Fruit fly (Drosophila melanogaster) whole organism, embryonic: ENCODE results near the gene CG5934.

ENCODE experiments used
- Adf1 ChIP-seq: fragments of 200-800 bp; sonication (Bioruptor generic); IDR thresholded peaks from 2 replicates; pipeline ENCODE4 v1.3.6; 2022; ENCODE audit warnings: missing biosample characterization, missing genetic modification characterization
- Antp ChIP-seq: fragments of 200-800 bp; sonication (Bioruptor generic); optimal IDR thresholded peaks from 3 replicates; lab custom pipeline; 2016; ENCODE audit warnings: missing biosample characterization, missing genetic modification characterization
- Bdp1 ChIP-seq: fragments of 200-800 bp; sonication (Bioruptor generic); optimal IDR thresholded peaks from 3 replicates; lab custom pipeline; 2016; ENCODE audit warnings: missing biosample characterization, missing genetic modification characterization
- CG11696 ChIP-seq: fragments of 200-800 bp; sonication (Bioruptor generic); IDR thresholded peaks from 2 replicates; pipeline ENCODE4 v1.3.6; 2022; ENCODE audit warnings: missing biosample characterization, missing genetic modification characterization
- CG13624 ChIP-seq: fragments of 200-800 bp; sonication (Bioruptor generic); optimal IDR thresholded peaks from 2 replicates; lab custom pipeline; 2016; ENCODE audit warnings: missing biosample characterization, missing genetic modification characterization
- CG1529 ChIP-seq: fragments of 200-800 bp; sonication (Bioruptor generic); optimal IDR thresholded peaks from 3 replicates; lab custom pipeline; 2018; ENCODE audit warnings: missing biosample characterization, missing genetic modification characterization
- CG15479 ChIP-seq: fragments of 200-800 bp; sonication (Bioruptor generic); optimal IDR thresholded peaks from 3 replicates; lab custom pipeline; 2019; ENCODE audit warnings: missing biosample characterization, mild to moderate bottlenecking, missing genetic modification characterization, moderate library complexity
- CG15514 ChIP-seq: fragments of 200-800 bp; sonication (Bioruptor generic); optimal IDR thresholded peaks from 3 replicates; lab custom pipeline; 2017; ENCODE audit warnings: missing biosample characterization, missing genetic modification characterization, mild to moderate bottlenecking, moderate library complexity, missing genetic modification reagents
- CG15601 ChIP-seq: fragments of 200-800 bp; sonication (Bioruptor generic); optimal IDR thresholded peaks from 3 replicates; lab custom pipeline; 2019; ENCODE audit warnings: missing biosample characterization, mild to moderate bottlenecking, missing genetic modification characterization, moderate library complexity
- CG16779 ChIP-seq: fragments of 200-800 bp; sonication (Bioruptor generic); IDR thresholded peaks from 2 replicates; pipeline ENCODE4 v1.3.6; 2022; ENCODE audit warnings: missing biosample characterization, missing genetic modification characterization
- CG30020 ChIP-seq: fragments of 200-800 bp; optimal IDR thresholded peaks from 2 replicates; lab custom pipeline; 2019; ENCODE audit warnings: missing biosample characterization, mild to moderate bottlenecking, missing genetic modification characterization, moderate library complexity
- CG31441 ChIP-seq: fragments of 200-800 bp; sonication (Bioruptor generic); IDR thresholded peaks from 2 replicates; pipeline ENCODE4 v1.3.6; 2022; ENCODE audit warnings: missing biosample characterization, missing genetic modification characterization
- CG3281 ChIP-seq: fragments of 200-800 bp; sonication (Bioruptor generic); optimal IDR thresholded peaks from 3 replicates; lab custom pipeline; 2017; ENCODE audit warnings: missing biosample characterization, mild to moderate bottlenecking, missing genetic modification characterization
- CG33557 ChIP-seq: fragments of 200-800 bp; sonication (Bioruptor generic); optimal IDR thresholded peaks from 2 replicates; lab custom pipeline; 2019; ENCODE audit warnings: missing biosample characterization, mild to moderate bottlenecking, missing genetic modification characterization, moderate library complexity
- CG4404 ChIP-seq: fragments of 200-800 bp; sonication (Bioruptor generic); IDR thresholded peaks from 2 replicates; pipeline ENCODE4 v1.3.6; 2022; ENCODE audit warnings: missing biosample characterization, missing genetic modification characterization
- CG6813 ChIP-seq: fragments of 200-800 bp; sonication (Bioruptor generic); optimal IDR thresholded peaks from 2 replicates; lab custom pipeline; 2017; ENCODE audit warnings: missing biosample characterization, missing genetic modification characterization, mild to moderate bottlenecking, moderate library complexity, missing genetic modification reagents
- CG6854 ChIP-seq: fragments of 200-800 bp; sonication (Bioruptor generic); optimal IDR thresholded peaks from 3 replicates; lab custom pipeline; 2017; ENCODE audit warnings: missing biosample characterization, mild to moderate bottlenecking, missing genetic modification characterization
- CG7928 ChIP-seq: fragments of 200-800 bp; sonication (Bioruptor generic); optimal IDR thresholded peaks from 2 replicates; lab custom pipeline; 2017; ENCODE audit warnings: missing biosample characterization, mild to moderate bottlenecking, missing genetic modification characterization
- CG8089 ChIP-seq: fragments of 200-800 bp; sonication (Bioruptor generic); optimal IDR thresholded peaks from 3 replicates; lab custom pipeline; 2016; ENCODE audit warnings: missing biosample characterization, missing genetic modification characterization
- CG9876 ChIP-seq: fragments of 200-800 bp; sonication (Bioruptor generic); optimal IDR thresholded peaks from 2 replicates; lab custom pipeline; 2016; ENCODE audit warnings: missing biosample characterization, missing genetic modification characterization
- Deaf1 ChIP-seq: fragments of 200-800 bp; optimal IDR thresholded peaks from 3 replicates; lab custom pipeline; 2019; ENCODE audit warnings: missing biosample characterization, mild to moderate bottlenecking, missing genetic modification characterization, moderate library complexity
- Dip3 ChIP-seq: fragments of 200-800 bp; sonication (Bioruptor generic); optimal IDR thresholded peaks from 3 replicates; lab custom pipeline; 2016; ENCODE audit warnings: missing biosample characterization, missing genetic modification characterization
- Elba2 ChIP-seq: fragments of 200-800 bp; sonication (Bioruptor generic); optimal IDR thresholded peaks from 3 replicates; lab custom pipeline; 2016; ENCODE audit warnings: missing biosample characterization, missing genetic modification characterization
- Ets97D ChIP-seq: fragments of 200-800 bp; sonication (Bioruptor generic); optimal IDR thresholded peaks from 3 replicates; lab custom pipeline; 2016; ENCODE audit warnings: missing biosample characterization, missing genetic modification characterization
- GATAe ChIP-seq: fragments of 200-800 bp; sonication (Bioruptor generic); conservative IDR thresholded peaks from 2 replicates; pipeline ENCODE4 v1.3.6; 2022; ENCODE audit warnings: missing biosample characterization, missing genetic modification characterization
- H15 ChIP-seq: fragments of 200-800 bp; sonication (Bioruptor generic); IDR thresholded peaks from 3 replicates; pipeline ENCODE4 v1.3.6; 2022; ENCODE audit warnings: missing biosample characterization, missing genetic modification characterization
- Hand ChIP-seq: fragments of 200-800 bp; sonication (Bioruptor generic); optimal IDR thresholded peaks from 2 replicates; lab custom pipeline; 2017; ENCODE audit warnings: mild to moderate bottlenecking, missing biosample characterization, missing genetic modification reagents, missing genetic modification characterization
- MBD-R2 ChIP-seq: fragments of 200-800 bp; sonication (Bioruptor generic); IDR thresholded peaks from 2 replicates; pipeline ENCODE4 v1.3.6; 2022; ENCODE audit warnings: missing biosample characterization, missing genetic modification characterization
- Mad ChIP-seq: fragments of 200-800 bp; sonication (Bioruptor generic); optimal IDR thresholded peaks from 2 replicates; lab custom pipeline; 2016; ENCODE audit warnings: missing biosample characterization, missing genetic modification characterization
- PHDP ChIP-seq: fragments of 200-800 bp; sonication (Bioruptor generic); optimal IDR thresholded peaks from 3 replicates; lab custom pipeline; 2018; ENCODE audit warnings: missing biosample characterization, mild to moderate bottlenecking, missing genetic modification characterization, moderate library complexity
- Scr ChIP-seq: fragments of 200-800 bp; sonication (Bioruptor generic); IDR thresholded peaks from 2 replicates; pipeline ENCODE4 v1.3.6; 2022; ENCODE audit warnings: missing biosample characterization, missing genetic modification characterization; ENCODE audit not compliant: partially characterized antibody
- TFAM ChIP-seq: fragments of 200-800 bp; sonication (Bioruptor generic); optimal IDR thresholded peaks from 2 replicates; lab custom pipeline; 2017; ENCODE audit warnings: missing biosample characterization, missing genetic modification characterization, inconsistent platforms
- Taf1 ChIP-seq: fragments of 200-800 bp; sonication (Bioruptor generic); IDR thresholded peaks from 2 replicates; pipeline ENCODE4 v1.3.6; 2022; ENCODE audit warnings: missing biosample characterization, missing genetic modification characterization
- corto ChIP-seq: fragments of 200-800 bp; sonication (Bioruptor generic); optimal IDR thresholded peaks from 2 replicates; lab custom pipeline; 2016; ENCODE audit warnings: missing biosample characterization, mild to moderate bottlenecking, missing genetic modification characterization, moderate library complexity
- da ChIP-seq: fragments of 200-800 bp; sonication (Bioruptor generic); optimal IDR thresholded peaks from 2 replicates; lab custom pipeline; 2016; ENCODE audit warnings: missing biosample characterization, missing genetic modification characterization
- en ChIP-seq: fragments of 200-800 bp; sonication (Bioruptor generic); optimal IDR thresholded peaks from 2 replicates; lab custom pipeline; 2016; ENCODE audit warnings: missing biosample characterization, missing genetic modification characterization
- fru ChIP-seq: fragments of >200 bp; optimal IDR thresholded peaks from 2 replicates; lab custom pipeline; 2017
- hbn ChIP-seq: fragments of 200-800 bp; sonication (Bioruptor generic); IDR thresholded peaks from 2 replicates; pipeline ENCODE4 v1.3.6; 2022; ENCODE audit warnings: missing biosample characterization, missing genetic modification characterization; ENCODE audit not compliant: partially characterized antibody
- her ChIP-seq: fragments of 200-800 bp; sonication (Bioruptor generic); optimal IDR thresholded peaks from 2 replicates; lab custom pipeline; 2016; ENCODE audit warnings: missing biosample characterization, missing genetic modification characterization
- klu ChIP-seq: fragments of 200-800 bp; sonication (Bioruptor generic); IDR thresholded peaks from 2 replicates; pipeline ENCODE4 v1.3.6; 2022; ENCODE audit warnings: missing biosample characterization, missing genetic modification characterization
- luna ChIP-seq: fragments of 200-800 bp; sonication (Bioruptor generic); optimal IDR thresholded peaks from 2 replicates; lab custom pipeline; 2016; ENCODE audit warnings: missing biosample characterization, missing genetic modification characterization
- mirr ChIP-seq: fragments of 200-800 bp; sonication (Bioruptor generic); optimal IDR thresholded peaks from 3 replicates; lab custom pipeline; 2018; ENCODE audit warnings: missing biosample characterization, mild to moderate bottlenecking, missing genetic modification characterization
- phol ChIP-seq: fragments of 200-800 bp; sonication (Bioruptor generic); optimal IDR thresholded peaks from 3 replicates; lab custom pipeline; 2018; ENCODE audit warnings: missing biosample characterization, mild to moderate bottlenecking, missing genetic modification characterization, moderate library complexity
- row ChIP-seq: fragments of 200-800 bp; sonication (Bioruptor generic); IDR thresholded peaks from 3 replicates; pipeline ENCODE4 v1.3.6; 2022; ENCODE audit warnings: missing biosample characterization, missing genetic modification characterization
- sens ChIP-seq: fragments of 200-800 bp; sonication (Bioruptor generic); peaks from one replicate; lab custom pipeline; 2016; ENCODE audit warnings: missing biosample characterization, missing genetic modification characterization
- sens-2 ChIP-seq: fragments of 200-800 bp; sonication (Bioruptor generic); IDR thresholded peaks from 2 replicates; pipeline ENCODE4 v1.3.6; 2022; ENCODE audit warnings: missing biosample characterization, missing genetic modification characterization
- so ChIP-seq: fragments of 200-800 bp; sonication (Bioruptor generic); IDR thresholded peaks from 3 replicates; pipeline ENCODE4 v1.3.6; 2022; ENCODE audit warnings: missing biosample characterization, missing genetic modification characterization
- sug ChIP-seq: fragments of 200-800 bp; optimal IDR thresholded peaks from 2 replicates; lab custom pipeline; 2019; ENCODE audit warnings: missing biosample characterization, mild to moderate bottlenecking, missing genetic modification characterization, moderate library complexity
- unpg ChIP-seq: fragments of 200-800 bp; sonication (Bioruptor generic); optimal IDR thresholded peaks from 3 replicates; lab custom pipeline; 2018; ENCODE audit warnings: missing biosample characterization, mild to moderate bottlenecking, missing genetic modification characterization, moderate library complexity
- vvl ChIP-seq: fragments of 200-800 bp; sonication (Bioruptor generic); IDR thresholded peaks from 2 replicates; pipeline ENCODE4 v1.3.6; 2022; ENCODE audit warnings: missing biosample characterization, missing genetic modification characterization
- zf30C ChIP-seq: fragments of 200-800 bp; sonication (Bioruptor generic); optimal IDR thresholded peaks from 3 replicates; lab custom pipeline; 2018; ENCODE audit warnings: missing biosample characterization, mild to moderate bottlenecking, missing genetic modification characterization
- zfh1 ChIP-seq: fragments of 200-800 bp; sonication (Bioruptor generic); IDR thresholded peaks from 3 replicates; pipeline ENCODE4 v1.3.6; 2022; ENCODE audit warnings: missing biosample characterization, missing genetic modification characterization

Gene CG5934

dm6 chr3R:27282286-27282685 lies 8.8 kb downstream of the CG5934 start, which contains the start of gene mrt (continued):
- TF ChIP-seq PHDP (tag; lab: Kevin White, UChicago) (peak; percentile 54), CG4404 (no peak), Antp (peak; percentile 69), CG16779 (GFP tag; lab: Robert Waterston, UW) (no peak), TFAM (GFP tag; lab: Kevin White, UChicago) (no peak), corto (GFP tag; lab: Kevin White, UChicago) (no peak), Scr (GFP tag; lab: Robert Waterston, UW) (no peak), luna (GFP tag; lab: Kevin White, UChicago) (no peak), sens (peak; percentile 95), Elba2 (GFP tag; lab: Kevin White, UChicago) (no peak), en (GFP tag; lab: Kevin White, UChicago) (peak; percentile 12), klu (GFP tag; lab: Robert Waterston, UW) (0 out of 2 replicates have a peak, but pooled peaks have one; percentile 28), CG15479 (GFP tag; lab: Kevin White, UChicago) (no peak), CG31441 (GFP tag; lab: Robert Waterston, UW) (0 out of 2 replicates have a peak, but pooled peaks have one; percentile 27), mirr (peak; percentile 18), fru (no peak), CG33557 (no peak), vvl (peak; percentile 35), CG7928 (GFP tag; lab: Kevin White, UChicago) (peak; percentile 0), da (peak; percentile 6), sug (peak; percentile 19), MBD-R2 (peak; percentile 28; the same call in 1 of the 2 replicates), unpg (peak; percentile 56), Taf1 (GFP tag; lab: Robert Waterston, UW) (no peak), CG6813 (peak; percentile 29), CG6854 (GFP tag; lab: Kevin White, UChicago) (no peak), Hand (GFP tag; lab: Kevin White, UChicago) (peak; percentile 18), phol (tag; lab: Kevin White, UChicago) (peak; percentile 53), CG13624 (peak; percentile 52), CG1529 (GFP tag; lab: Kevin White, UChicago) (no peak), Ets97D (GFP tag; lab: Kevin White, UChicago) (no peak), Adf1 (GFP tag; lab: Robert Waterston, UW) (no peak), CG9876 (GFP tag; lab: Kevin White, UChicago) (peak; percentile 17), CG15514 (GFP tag; lab: Kevin White, UChicago) (peak; percentile 49), Deaf1 (tag; lab: Kevin White, UChicago) (no peak), zfh1 (GFP tag; lab: Robert Waterston, UW) (peak; percentile 22; the same call in 1 of the 3 replicates), hbn (GFP tag; lab: Robert Waterston, UW) (no peak), CG8089 (GFP tag; lab: Kevin White, UChicago) (peak; percentile 33), GATAe (GFP tag; lab: Robert Waterston, UW) (no peak), zf30C (no peak), so (GFP tag; lab: Robert Waterston, UW) (0 out of 3 replicates have a peak, but pooled peaks have one; percentile 44), Mad (GFP tag; lab: Kevin White, UChicago) (no peak), sens-2 (no peak), row (GFP tag; lab: Robert Waterston, UW) (peak; percentile 88), CG15601 (tag; lab: Kevin White, UChicago) (no peak), CG3281 (GFP tag; lab: Kevin White, UChicago) (peak; percentile 79), Dip3 (GFP tag; lab: Kevin White, UChicago) (peak; percentile 77), Bdp1 (GFP tag; lab: Kevin White, UChicago) (peak; percentile 19), CG30020 (tag; lab: Kevin White, UChicago) (peak; percentile 3), CG11696 (GFP tag; lab: Robert Waterston, UW) (no peak), her (peak; percentile 61), H15 (peak; percentile 41; the same call in 1 of the 3 replicates)
